Fruit fly (Drosophila melanogaster) whole organism, embryonic: ENCODE data around the gene Wdr62.

Experiments
- ATbp ChIP-seq: fragments of 200-800 bp; sonication (Bioruptor generic); optimal IDR thresholded peaks from 2 replicates; lab custom pipeline; 2017; ENCODE audit warnings: missing biosample characterization, mild to moderate bottlenecking, missing genetic modification characterization, missing genetic modification reagents
- Atf-2 ChIP-seq: fragments of 200-800 bp; sonication (Bioruptor generic); optimal IDR thresholded peaks from 2 replicates; lab custom pipeline; 2016; ENCODE audit warnings: missing biosample characterization, missing genetic modification characterization
- CG11093 ChIP-seq: fragments of 200-800 bp; sonication (Bioruptor generic); IDR thresholded peaks from 3 replicates; pipeline ENCODE4 v1.3.6; 2022; ENCODE audit warnings: missing biosample characterization, missing genetic modification characterization
- CG12769 ChIP-seq: fragments of 200-800 bp; sonication (Bioruptor generic); optimal IDR thresholded peaks from 2 replicates; lab custom pipeline; 2019; ENCODE audit warnings: missing biosample characterization, mild to moderate bottlenecking, missing genetic modification characterization, moderate library complexity
- CG14050 ChIP-seq: fragments of 200-800 bp; sonication (Bioruptor generic); IDR thresholded peaks from 3 replicates; pipeline ENCODE4 v1.3.6; 2022; ENCODE audit warnings: missing biosample characterization, missing genetic modification characterization
- CG2678 ChIP-seq: fragments of 200-800 bp; sonication (Bioruptor generic); optimal IDR thresholded peaks from 3 replicates; lab custom pipeline; 2019; ENCODE audit warnings: missing biosample characterization, mild to moderate bottlenecking, missing genetic modification characterization, moderate library complexity
- CG30403 ChIP-seq: fragments of 200-800 bp; sonication (Bioruptor generic); optimal IDR thresholded peaks from 3 replicates; lab custom pipeline; 2016; ENCODE audit warnings: missing biosample characterization, missing genetic modification characterization
- CG3281 ChIP-seq: fragments of 200-800 bp; sonication (Bioruptor generic); optimal IDR thresholded peaks from 3 replicates; lab custom pipeline; 2017; ENCODE audit warnings: missing biosample characterization, mild to moderate bottlenecking, missing genetic modification characterization
- CG4282 ChIP-seq: fragments of 200-800 bp; sonication (Bioruptor generic); optimal IDR thresholded peaks from 2 replicates; lab custom pipeline; 2016; ENCODE audit warnings: missing biosample characterization, missing genetic modification characterization
- CG4707 ChIP-seq: fragments of 200-800 bp; sonication (Bioruptor generic); optimal IDR thresholded peaks from 2 replicates; lab custom pipeline; 2018; ENCODE audit warnings: missing biosample characterization, mild to moderate bottlenecking, missing genetic modification characterization, moderate library complexity
- CG4730 ChIP-seq: fragments of 200-800 bp; sonication (Bioruptor generic); IDR thresholded peaks from 2 replicates; pipeline ENCODE4 v1.3.6; 2022; ENCODE audit warnings: missing biosample characterization, missing genetic modification characterization
- CG6272 ChIP-seq: fragments of 200-800 bp; sonication (Bioruptor generic); IDR thresholded peaks from 2 replicates; pipeline ENCODE4 v1.3.6; 2022; ENCODE audit warnings: missing biosample characterization, missing genetic modification characterization
- CG7839 ChIP-seq: fragments of 200-800 bp; sonication (Bioruptor generic); optimal IDR thresholded peaks from 3 replicates; lab custom pipeline; 2018; ENCODE audit warnings: missing biosample characterization, mild to moderate bottlenecking, missing genetic modification characterization, moderate library complexity
- CG7963 ChIP-seq: fragments of 200-800 bp; sonication (Bioruptor generic); IDR thresholded peaks from 3 replicates; pipeline ENCODE4 v1.3.6; 2022; ENCODE audit warnings: missing biosample characterization, missing genetic modification characterization; ENCODE audit not compliant: partially characterized antibody
- CG8924 ChIP-seq: fragments of 200-800 bp; optimal IDR thresholded peaks from 3 replicates; lab custom pipeline; 2019; ENCODE audit warnings: missing biosample characterization, mild to moderate bottlenecking, missing genetic modification characterization, moderate library complexity
- Drgx ChIP-seq: fragments of 200-800 bp; sonication (Bioruptor generic); IDR thresholded peaks from 2 replicates; pipeline ENCODE4 v1.3.6; 2022; ENCODE audit warnings: missing biosample characterization, missing genetic modification characterization
- HLH3B ChIP-seq: fragments of 200-800 bp; sonication (Bioruptor generic); IDR thresholded peaks from 2 replicates; pipeline ENCODE4 v1.3.6; 2022; ENCODE audit warnings: missing biosample characterization, missing genetic modification characterization
- HmgD ChIP-seq: fragments of 200-800 bp; sonication (Bioruptor generic); optimal IDR thresholded peaks from 3 replicates; lab custom pipeline; 2016; ENCODE audit warnings: missing biosample characterization, missing genetic modification characterization
- Hr3 ChIP-seq: fragments of 200-800 bp; sonication (Bioruptor generic); optimal IDR thresholded peaks from 3 replicates; lab custom pipeline; 2016; ENCODE audit warnings: missing biosample characterization, missing genetic modification characterization
- Neu2 ChIP-seq: fragments of 200-800 bp; sonication (Bioruptor generic); optimal IDR thresholded peaks from 3 replicates; lab custom pipeline; 2016; ENCODE audit warnings: missing biosample characterization, missing genetic modification characterization, borderline replicate concordance
- Oli ChIP-seq: fragments of 200-800 bp; sonication (Bioruptor generic); optimal IDR thresholded peaks from 2 replicates; lab custom pipeline; 2018; ENCODE audit warnings: missing biosample characterization, mild to moderate bottlenecking, missing genetic modification characterization, moderate library complexity
- Sox102F ChIP-seq: fragments of 200-800 bp; sonication (Bioruptor generic); optimal IDR thresholded peaks from 2 replicates; lab custom pipeline; 2018; ENCODE audit warnings: missing biosample characterization, mild to moderate bottlenecking, missing genetic modification characterization, moderate library complexity
- Xrp1 ChIP-seq: fragments of 200-800 bp; sonication (Bioruptor generic); IDR thresholded peaks from 2 replicates; pipeline ENCODE4 v1.3.6; 2022; ENCODE audit warnings: missing biosample characterization, missing genetic modification characterization
- abd-A ChIP-seq: fragments of 200-800 bp; sonication (Bioruptor generic); optimal IDR thresholded peaks from 3 replicates; lab custom pipeline; 2019; ENCODE audit warnings: missing biosample characterization, mild to moderate bottlenecking, missing genetic modification characterization, moderate library complexity
- ara ChIP-seq: fragments of 200-800 bp; sonication (Bioruptor generic); IDR thresholded peaks from 2 replicates; pipeline ENCODE4 v1.3.6; 2022; ENCODE audit warnings: missing biosample characterization, missing genetic modification characterization
- ase ChIP-seq: fragments of 200-800 bp; sonication (Bioruptor generic); IDR thresholded peaks from 3 replicates; pipeline ENCODE4 v1.3.6; 2022; ENCODE audit warnings: missing biosample characterization, missing genetic modification characterization
- cato ChIP-seq: fragments of 200-800 bp; sonication (Bioruptor generic); optimal IDR thresholded peaks from 2 replicates; lab custom pipeline; 2016; ENCODE audit warnings: missing biosample characterization, missing genetic modification characterization, borderline replicate concordance
- chm ChIP-seq: fragments of 200-800 bp; sonication (Bioruptor generic); IDR thresholded peaks from 2 replicates; pipeline ENCODE4 v1.3.6; 2022; ENCODE audit warnings: missing biosample characterization, missing genetic modification characterization
- dan ChIP-seq: fragments of 200-800 bp; sonication (Bioruptor generic); IDR thresholded peaks from 2 replicates; pipeline ENCODE4 v1.3.6; 2022; ENCODE audit warnings: missing biosample characterization, missing genetic modification characterization
- dmrt11E ChIP-seq: fragments of 200-800 bp; sonication (Bioruptor generic); optimal IDR thresholded peaks from 3 replicates; lab custom pipeline; 2018; ENCODE audit warnings: missing biosample characterization, mild to moderate bottlenecking, missing genetic modification characterization, moderate library complexity
- ewg ChIP-seq: fragments of 200-800 bp; sonication (Bioruptor generic); optimal IDR thresholded peaks from 3 replicates; lab custom pipeline; 2017; ENCODE audit warnings: mild to moderate bottlenecking, missing biosample characterization, missing genetic modification reagents, missing genetic modification characterization
- gem ChIP-seq: fragments of 200-800 bp; sonication (Bioruptor generic); optimal IDR thresholded peaks from 2 replicates; lab custom pipeline; 2019; ENCODE audit warnings: missing biosample characterization, mild to moderate bottlenecking, missing genetic modification characterization, moderate library complexity
- inv ChIP-seq: fragments of 200-800 bp; sonication (Bioruptor generic); IDR thresholded peaks from 2 replicates; pipeline ENCODE4 v1.3.6; 2022; ENCODE audit warnings: missing biosample characterization, missing genetic modification characterization; ENCODE audit not compliant: partially characterized antibody
- jigr1 ChIP-seq: fragments of 200-800 bp; sonication (Bioruptor generic); IDR thresholded peaks from 3 replicates; pipeline ENCODE4 v1.3.6; 2022; ENCODE audit warnings: missing biosample characterization, missing genetic modification characterization
- kni ChIP-seq: fragments of 200-800 bp; sonication (Bioruptor generic); optimal IDR thresholded peaks from 3 replicates; lab custom pipeline; 2017; ENCODE audit warnings: mild to moderate bottlenecking, missing biosample characterization, missing genetic modification reagents, missing genetic modification characterization
- lilli ChIP-seq: fragments of 200-800 bp; sonication (Bioruptor generic); optimal IDR thresholded peaks from 3 replicates; lab custom pipeline; 2016; ENCODE audit warnings: missing biosample characterization, missing genetic modification characterization
- pho ChIP-seq: fragments of 200-800 bp; sonication (Bioruptor generic); optimal IDR thresholded peaks from 2 replicates; lab custom pipeline; 2016; ENCODE audit warnings: missing biosample characterization, missing genetic modification characterization
- run ChIP-seq: fragments of 200-800 bp; sonication (Bioruptor generic); optimal IDR thresholded peaks from 3 replicates; lab custom pipeline; 2018; ENCODE audit warnings: missing biosample characterization, mild to moderate bottlenecking, missing genetic modification characterization
- sim ChIP-seq: fragments of 200-800 bp; sonication (Bioruptor generic); IDR thresholded peaks from 2 replicates; pipeline ENCODE4 v1.3.6; 2022; ENCODE audit warnings: missing biosample characterization, missing genetic modification characterization
- sisA ChIP-seq: fragments of 200-800 bp; sonication (Bioruptor generic); IDR thresholded peaks from 2 replicates; pipeline ENCODE4 v1.3.6; 2022; ENCODE audit warnings: missing biosample characterization, missing genetic modification characterization
- slou ChIP-seq: fragments of 200-800 bp; sonication (Bioruptor generic); optimal IDR thresholded peaks from 3 replicates; lab custom pipeline; 2016; ENCODE audit warnings: missing biosample characterization, missing genetic modification characterization
- slp2 ChIP-seq: fragments of 200-800 bp; sonication (Bioruptor generic); optimal IDR thresholded peaks from 2 replicates; lab custom pipeline; 2016; ENCODE audit warnings: missing biosample characterization, missing genetic modification characterization
- vnd ChIP-seq: fragments of 200-800 bp; sonication (Bioruptor generic); IDR thresholded peaks from 3 replicates; pipeline ENCODE4 v1.3.6; 2022; ENCODE audit warnings: missing biosample characterization, missing genetic modification characterization; ENCODE audit not compliant: partially characterized antibody
- z ChIP-seq: fragments of 200-800 bp; sonication (Bioruptor generic); IDR thresholded peaks from 3 replicates; pipeline ENCODE4 v1.3.6; 2022; ENCODE audit warnings: missing biosample characterization, missing genetic modification characterization
- zfh1 ChIP-seq: fragments of 200-800 bp; sonication (Bioruptor generic); IDR thresholded peaks from 3 replicates; pipeline ENCODE4 v1.3.6; 2022; ENCODE audit warnings: missing biosample characterization, missing genetic modification characterization

The Wdr62 gene

dm6 chr2L:1925917-1926864 is 41.8 kb downstream of the Wdr62 start (continued):
- TF ChIP-seq Oli = peak; percentile 2
- no peak for TF ChIP-seq CG4282 (GFP tag; lab: Kevin White, UChicago)
- no peak for TF ChIP-seq CG6272 (GFP tag; lab: Robert Waterston, UW)
- 0 out of 2 replicates have a peak, but pooled peaks have one; percentile 21 for TF ChIP-seq CG4730 (GFP tag; lab: Robert Waterston, UW)
- TF ChIP-seq Neu2 (GFP tag; lab: Kevin White, UChicago) = no peak
- TF ChIP-seq cato = no peak
- TF ChIP-seq vnd (GFP tag; lab: Robert Waterston, UW) = no peak
- TF ChIP-seq Drgx (GFP tag; lab: Robert Waterston, UW) = peak; percentile 80
- no peak for TF ChIP-seq slp2
- peak; percentile 50 for TF ChIP-seq abd-A
- TF ChIP-seq CG12769 = peak; percentile 58
- no peak for TF ChIP-seq chm (GFP tag; lab: Robert Waterston, UW)
- 0 out of 2 replicates have a peak, but pooled peaks have one; percentile 23 for TF ChIP-seq sim (GFP tag; lab: Robert Waterston, UW)
- TF ChIP-seq CG7839 (tag; lab: Kevin White, UChicago) = peak; percentile 6
- TF ChIP-seq HLH3B (GFP tag; lab: Robert Waterston, UW) = peak; percentile 63; the same call in 1 of the 2 replicates
- peak; percentile 1 for TF ChIP-seq CG30403
- peak; percentile 14; the same call in 1 of the 3 replicates for TF ChIP-seq jigr1 (GFP tag; lab: Robert Waterston, UW)
- TF ChIP-seq Hr3 (GFP tag; lab: Kevin White, UChicago) = peak; percentile 9
- no peak for TF ChIP-seq Atf-2 (GFP tag; lab: Kevin White, UChicago)
- no peak for TF ChIP-seq dmrt11E (tag; lab: Kevin White, UChicago)
- no peak for TF ChIP-seq CG3281 (GFP tag; lab: Kevin White, UChicago)
- TF ChIP-seq HmgD (GFP tag; lab: Kevin White, UChicago) = no peak
- no peak for TF ChIP-seq inv (GFP tag; lab: Robert Waterston, UW)
- no peak for TF ChIP-seq CG4707
- TF ChIP-seq dan = no peak
- no peak for TF ChIP-seq ara (GFP tag; lab: Robert Waterston, UW)
- peak; percentile 48; the same call in 1 of the 3 replicates for TF ChIP-seq ase (GFP tag; lab: Robert Waterston, UW)
- peak; percentile 48 for TF ChIP-seq gem (tag; lab: Kevin White, UChicago)
- TF ChIP-seq CG14050 (GFP tag; lab: Robert Waterston, UW) = peak; percentile 28; the same call in 1 of the 3 replicates
- peak; percentile 71 for TF ChIP-seq Sox102F
- peak; percentile 18 for TF ChIP-seq kni (GFP tag; lab: Kevin White, UChicago)
- TF ChIP-seq pho (GFP tag; lab: Kevin White, UChicago) = no peak
- no peak for TF ChIP-seq CG7963 (GFP tag; lab: Robert Waterston, UW)
- TF ChIP-seq lilli (GFP tag; lab: Kevin White, UChicago) = no peak
- TF ChIP-seq ATbp (GFP tag; lab: Kevin White, UChicago) = peak; percentile 55
- no peak for TF ChIP-seq z (GFP tag; lab: Robert Waterston, UW)
- TF ChIP-seq CG2678 = peak; percentile 25
- no peak for TF ChIP-seq slou (GFP tag; lab: Kevin White, UChicago)
- no peak for TF ChIP-seq CG11093 (GFP tag; lab: Robert Waterston, UW)
- peak; percentile 60; the same call in 1 of the 2 replicates for TF ChIP-seq Xrp1
- peak; percentile 65 for TF ChIP-seq sisA (GFP tag; lab: Robert Waterston, UW)
- TF ChIP-seq CG8924 = peak; percentile 17
- TF ChIP-seq ewg (GFP tag; lab: Kevin White, UChicago) = peak; percentile 9
- peak; percentile 40; the same call in 1 of the 3 replicates for TF ChIP-seq zfh1 (GFP tag; lab: Robert Waterston, UW)
- no peak for TF ChIP-seq run (tag; lab: Kevin White, UChicago)
